Worm (Caenorhabditis elegans) whole organism, L3 larva: Measurements from ENCODE around the gene daf-42.

Source experiments
- ZK546.5 ChIP-seq: sonication (generic microtip); optimal IDR thresholded peaks from 2 replicates; lab custom pipeline; 2017; ENCODE audit warnings: missing biosample characterization, missing genetic modification characterization
- ama-1 ChIP-seq: fragments of 150-350 bp; optimal IDR thresholded peaks from 2 replicates; lab custom pipeline; 2018
- egl-5 ChIP-seq: fragments of 150-350 bp; optimal IDR thresholded peaks from 2 replicates; lab custom pipeline; 2017; ENCODE audit warnings: missing biosample characterization, missing genetic modification reagents, missing genetic modification characterization, inconsistent platforms
- fkh-2 ChIP-seq: fragments of 150-350 bp; optimal IDR thresholded peaks from 2 replicates; lab custom pipeline; 2014; ENCODE audit warnings: missing biosample characterization, missing genetic modification reagents, missing genetic modification characterization
- nhr-23 ChIP-seq: fragments of 150-350 bp; optimal IDR thresholded peaks from 2 replicates; lab custom pipeline; 2014; ENCODE audit warnings: missing biosample characterization, missing genetic modification reagents, missing genetic modification characterization
- nhr-28 ChIP-seq: fragments of 150-350 bp; optimal IDR thresholded peaks from 2 replicates; lab custom pipeline; 2014; ENCODE audit warnings: missing biosample characterization, missing genetic modification characterization
- skn-1 ChIP-seq: fragments of 150-350 bp; optimal IDR thresholded peaks from 2 replicates; lab custom pipeline; 2014; ENCODE audit warnings: missing biosample characterization, missing genetic modification characterization
- snpc-4 ChIP-seq: fragments of 150-350 bp; optimal IDR thresholded peaks from 2 replicates; lab custom pipeline; 2014; ENCODE audit warnings: missing biosample characterization, missing genetic modification characterization
- ztf-11 ChIP-seq: fragments of 150-350 bp; optimal IDR thresholded peaks from 2 replicates; lab custom pipeline; 2014; ENCODE audit warnings: missing biosample characterization, missing genetic modification characterization
- ztf-4 ChIP-seq: fragments of 150-350 bp; optimal IDR thresholded peaks from 2 replicates; lab custom pipeline; 2014; ENCODE audit warnings: missing biosample characterization, missing genetic modification characterization

DNA sequence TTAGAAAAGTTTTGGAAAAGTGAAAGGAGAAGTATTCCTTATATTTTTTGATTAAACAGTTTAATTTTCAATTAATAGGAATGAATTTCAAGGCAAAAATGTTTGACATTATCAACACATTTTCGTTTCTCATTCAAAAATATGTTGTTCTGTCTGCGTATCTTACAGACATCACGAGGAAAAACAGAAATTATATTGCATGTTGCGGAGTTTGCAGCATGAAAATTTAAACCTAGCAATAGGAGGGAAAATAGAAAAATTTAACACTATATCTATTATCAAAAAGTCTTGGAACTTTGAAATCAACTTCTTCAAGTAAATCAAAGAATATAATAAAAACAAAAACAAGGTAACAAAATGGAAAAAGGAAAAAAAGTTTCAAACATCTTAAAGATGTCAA, 55.6 kb downstream of the daf-42 start:
- TF ChIP-seq snpc-4 (no peak), fkh-2 (no peak), skn-1 (tag; lab: Kevin White, UChicago) (no peak), nhr-28 (no peak), ztf-11 (tag; lab: Kevin White, UChicago) (no peak), ama-1 (lab: Kevin White, UChicago) (no peak), ztf-4 (tag; lab: Kevin White, UChicago) (no peak), ZK546.5 (tag; lab: Kevin White, UChicago) (no peak), egl-5 (tag; lab: Kevin White, UChicago) (no peak), nhr-23 (no peak)
